Fruit fly (Drosophila melanogaster) whole organism, prepupa: ENCODE results near the gene Mur2B.
A peak's percentile ranks its signal among the peaks of the same experiment; 100 is the strongest.

Source experiments
- Blimp-1 ChIP-seq: fragments of 200-800 bp; sonication (Bioruptor generic); optimal IDR thresholded peaks from 3 replicates; lab custom pipeline; 2017; ENCODE audit warnings: missing biosample characterization, missing genetic modification characterization, mild to moderate bottlenecking, moderate library complexity, missing genetic modification reagents
- CG10631 ChIP-seq: fragments of 200-800 bp; sonication (Bioruptor generic); optimal IDR thresholded peaks from 2 replicates; lab custom pipeline; 2016; ENCODE audit warnings: missing biosample characterization, missing genetic modification characterization
- CG10669 ChIP-seq: fragments of 200-800 bp; sonication (Bioruptor generic); optimal IDR thresholded peaks from 3 replicates; lab custom pipeline; 2018; ENCODE audit warnings: missing biosample characterization, mild to moderate bottlenecking, missing genetic modification characterization, moderate library complexity
- CG11294 ChIP-seq: fragments of 200-800 bp; sonication (Bioruptor generic); IDR thresholded peaks from 2 replicates; pipeline ENCODE4 v1.3.6; 2022; ENCODE audit warnings: missing biosample characterization, missing genetic modification characterization
- CG11762 ChIP-seq: fragments of 200-800 bp; sonication (Bioruptor generic); optimal IDR thresholded peaks from 3 replicates; lab custom pipeline; 2016; ENCODE audit warnings: missing biosample characterization, missing genetic modification characterization; ENCODE audit not compliant: insufficient read depth
- CG15336 ChIP-seq: fragments of 200-800 bp; sonication (Bioruptor generic); IDR thresholded peaks from 2 replicates; pipeline ENCODE4 v1.3.6; 2022; ENCODE audit warnings: missing biosample characterization, missing genetic modification characterization
- CG1621 ChIP-seq: fragments of 200-800 bp; sonication (Bioruptor generic); optimal IDR thresholded peaks from 3 replicates; lab custom pipeline; 2018; ENCODE audit warnings: missing biosample characterization, mild to moderate bottlenecking, missing genetic modification characterization
- CG16779 ChIP-seq: fragments of 200-800 bp; sonication (Bioruptor generic); optimal IDR thresholded peaks from 3 replicates; lab custom pipeline; 2017; ENCODE audit warnings: missing biosample characterization, mild to moderate bottlenecking, missing genetic modification characterization
- CG3032 ChIP-seq: fragments of 200-800 bp; optimal IDR thresholded peaks from 2 replicates; lab custom pipeline; 2019; ENCODE audit warnings: missing biosample characterization, mild to moderate bottlenecking, missing genetic modification characterization, moderate library complexity
- CG3919 ChIP-seq: fragments of 200-800 bp; sonication (Bioruptor generic); optimal IDR thresholded peaks from 3 replicates; lab custom pipeline; 2016; ENCODE audit warnings: missing biosample characterization, missing genetic modification characterization
- CG6276 ChIP-seq: fragments of 200-800 bp; sonication (Bioruptor generic); optimal IDR thresholded peaks from 2 replicates; lab custom pipeline; 2017; ENCODE audit warnings: missing biosample characterization, mild to moderate bottlenecking, missing genetic modification characterization
- CG6792 ChIP-seq: fragments of 200-800 bp; sonication (Bioruptor generic); optimal IDR thresholded peaks from 3 replicates; lab custom pipeline; 2016; ENCODE audit warnings: missing biosample characterization, missing genetic modification characterization
- CG6808 ChIP-seq: fragments of 200-800 bp; sonication (Bioruptor generic); optimal IDR thresholded peaks from 3 replicates; lab custom pipeline; 2017; ENCODE audit warnings: missing biosample characterization, missing genetic modification characterization, mild to moderate bottlenecking, moderate library complexity, missing genetic modification reagents
- CG6854 ChIP-seq: fragments of 200-800 bp; sonication (Bioruptor generic); optimal IDR thresholded peaks from 2 replicates; lab custom pipeline; 2017; ENCODE audit warnings: missing biosample characterization, mild to moderate bottlenecking, missing genetic modification characterization
- CG8119 ChIP-seq: fragments of 200-800 bp; sonication (Bioruptor generic); IDR thresholded peaks from 3 replicates; pipeline ENCODE4 v1.3.6; 2022; ENCODE audit warnings: missing biosample characterization, missing genetic modification characterization
- CG8319 ChIP-seq: fragments of 200-800 bp; sonication (Bioruptor generic); optimal IDR thresholded peaks from 3 replicates; lab custom pipeline; 2016; ENCODE audit warnings: missing biosample characterization, missing genetic modification characterization
- CG8632 ChIP-seq: fragments of 200-800 bp; sonication (Bioruptor generic); optimal IDR thresholded peaks from 3 replicates; lab custom pipeline; 2016; ENCODE audit warnings: missing biosample characterization, missing genetic modification characterization
- Eip75B ChIP-seq: fragments of 200-800 bp; sonication (Bioruptor generic); optimal IDR thresholded peaks from 3 replicates; lab custom pipeline; 2016; ENCODE audit warnings: missing biosample characterization, missing genetic modification characterization
- Eip93F ChIP-seq: fragments of 200-800 bp; sonication (Bioruptor generic); optimal IDR thresholded peaks from 2 replicates; lab custom pipeline; 2016; ENCODE audit warnings: missing biosample characterization, mild to moderate bottlenecking, missing genetic modification characterization
- Ets21C ChIP-seq: fragments of 200-800 bp; sonication (Bioruptor generic); optimal IDR thresholded peaks from 3 replicates; lab custom pipeline; 2016; ENCODE audit warnings: missing biosample characterization, missing genetic modification characterization
- Ets96B ChIP-seq: fragments of 200-800 bp; optimal IDR thresholded peaks from 2 replicates; lab custom pipeline; 2019; ENCODE audit warnings: missing biosample characterization, mild to moderate bottlenecking, missing genetic modification characterization, moderate library complexity
- Hr39 ChIP-seq: fragments of 200-800 bp; sonication (Bioruptor generic); optimal IDR thresholded peaks from 2 replicates; lab custom pipeline; 2016; ENCODE audit warnings: missing biosample characterization, missing genetic modification characterization
- Hr4 ChIP-seq: fragments of 200-800 bp; sonication (Bioruptor generic); optimal IDR thresholded peaks from 3 replicates; lab custom pipeline; 2016; ENCODE audit warnings: missing biosample characterization, missing genetic modification characterization
- Lpt ChIP-seq: fragments of 200-800 bp; sonication (Bioruptor generic); optimal IDR thresholded peaks from 3 replicates; lab custom pipeline; 2016; ENCODE audit warnings: missing biosample characterization, missing genetic modification characterization
- Met ChIP-seq: fragments of 200-800 bp; sonication (Bioruptor generic); optimal IDR thresholded peaks from 3 replicates; lab custom pipeline; 2016; ENCODE audit warnings: missing biosample characterization, missing genetic modification characterization
- OdsH ChIP-seq: fragments of 200-800 bp; sonication (Bioruptor generic); optimal IDR thresholded peaks from 3 replicates; lab custom pipeline; 2016; ENCODE audit warnings: missing biosample characterization, missing genetic modification characterization
- Smox ChIP-seq: fragments of 200-800 bp; sonication (Bioruptor generic); optimal IDR thresholded peaks from 3 replicates; lab custom pipeline; 2016; ENCODE audit warnings: missing biosample characterization, missing genetic modification characterization
- Sox102F ChIP-seq: fragments of 200-800 bp; sonication (Bioruptor generic); optimal IDR thresholded peaks from 2 replicates; lab custom pipeline; 2016; ENCODE audit warnings: missing biosample characterization, mild to moderate bottlenecking, missing genetic modification characterization
- Sox14 ChIP-seq: fragments of 200-800 bp; sonication (Bioruptor generic); optimal IDR thresholded peaks from 3 replicates; lab custom pipeline; 2016; ENCODE audit warnings: missing biosample characterization, missing genetic modification characterization
- Sox15 ChIP-seq: fragments of 200-800 bp; sonication (Bioruptor generic); optimal IDR thresholded peaks from 3 replicates; lab custom pipeline; 2016; ENCODE audit warnings: missing biosample characterization, missing genetic modification characterization
- acj6 ChIP-seq: fragments of 200-800 bp; sonication (Bioruptor generic); optimal IDR thresholded peaks from 3 replicates; lab custom pipeline; 2016; ENCODE audit warnings: missing biosample characterization, missing genetic modification characterization
- eg ChIP-seq: fragments of 200-800 bp; sonication (Bioruptor generic); IDR thresholded peaks from 3 replicates; pipeline ENCODE4 v1.3.6; 2022; ENCODE audit warnings: missing biosample characterization, missing genetic modification characterization
- esn ChIP-seq: fragments of 200-800 bp; sonication (Bioruptor generic); optimal IDR thresholded peaks from 2 replicates; lab custom pipeline; 2016; ENCODE audit warnings: missing biosample characterization, mild to moderate bottlenecking, missing genetic modification characterization, moderate library complexity
- fd59A ChIP-seq: fragments of 200-800 bp; sonication (Bioruptor generic); optimal IDR thresholded peaks from 2 replicates; lab custom pipeline; 2017; ENCODE audit warnings: missing biosample characterization, mild to moderate bottlenecking, missing genetic modification characterization, missing genetic modification reagents
- fd85E ChIP-seq: fragments of 200-800 bp; sonication (Bioruptor generic); optimal IDR thresholded peaks from 3 replicates; lab custom pipeline; 2016; ENCODE audit warnings: missing biosample characterization, missing genetic modification characterization
- fkh ChIP-seq: fragments of 200-800 bp; sonication (Bioruptor generic); optimal IDR thresholded peaks from 3 replicates; lab custom pipeline; 2017; ENCODE audit warnings: missing biosample characterization, mild to moderate bottlenecking, missing genetic modification characterization, moderate library complexity
- lz ChIP-seq: fragments of 200-800 bp; sonication (Bioruptor generic); optimal IDR thresholded peaks from 3 replicates; lab custom pipeline; 2016; ENCODE audit warnings: missing biosample characterization, missing genetic modification characterization
- net ChIP-seq: fragments of 200-800 bp; sonication (Bioruptor generic); optimal IDR thresholded peaks from 3 replicates; lab custom pipeline; 2016; ENCODE audit warnings: missing biosample characterization, missing genetic modification characterization
- pdm3 ChIP-seq: fragments of 200-800 bp; sonication (Bioruptor generic); optimal IDR thresholded peaks from 3 replicates; lab custom pipeline; 2016; ENCODE audit warnings: missing biosample characterization, missing genetic modification characterization
- salr ChIP-seq, 2 experiments: fragments of 200-800 bp; sonication (Bioruptor generic); optimal IDR thresholded peaks; 3 replicates each; lab custom pipeline; 2016 to 2018; ENCODE audit warnings: missing biosample characterization in 2 of 2, missing genetic modification characterization in 2 of 2, mild to moderate bottlenecking in 1 of 2
- spab ChIP-seq: fragments of 200-800 bp; sonication (Bioruptor generic); optimal IDR thresholded peaks from 2 replicates; lab custom pipeline; 2017; ENCODE audit warnings: missing biosample characterization, mild to moderate bottlenecking, missing genetic modification characterization, missing genetic modification reagents
- ss ChIP-seq, 2 experiments: fragments of 200-800 bp; sonication (Bioruptor generic); optimal IDR thresholded peaks; 2 replicates in 1 of 2; 3 replicates in 1 of 2; lab custom pipeline; 2017 to 2018; ENCODE audit warnings: mild to moderate bottlenecking in 2 of 2, missing biosample characterization in 2 of 2, missing genetic modification characterization in 2 of 2, moderate library complexity in 1 of 2
- topi ChIP-seq: fragments of 200-800 bp; sonication (Bioruptor generic); optimal IDR thresholded peaks from 3 replicates; lab custom pipeline; 2016; ENCODE audit warnings: missing biosample characterization, missing genetic modification characterization
- vri ChIP-seq: fragments of 200-800 bp; sonication (Bioruptor generic); optimal IDR thresholded peaks from 3 replicates; lab custom pipeline; 2016; ENCODE audit warnings: missing biosample characterization, mild to moderate bottlenecking, missing genetic modification characterization

The Mur2B gene

DNA sequence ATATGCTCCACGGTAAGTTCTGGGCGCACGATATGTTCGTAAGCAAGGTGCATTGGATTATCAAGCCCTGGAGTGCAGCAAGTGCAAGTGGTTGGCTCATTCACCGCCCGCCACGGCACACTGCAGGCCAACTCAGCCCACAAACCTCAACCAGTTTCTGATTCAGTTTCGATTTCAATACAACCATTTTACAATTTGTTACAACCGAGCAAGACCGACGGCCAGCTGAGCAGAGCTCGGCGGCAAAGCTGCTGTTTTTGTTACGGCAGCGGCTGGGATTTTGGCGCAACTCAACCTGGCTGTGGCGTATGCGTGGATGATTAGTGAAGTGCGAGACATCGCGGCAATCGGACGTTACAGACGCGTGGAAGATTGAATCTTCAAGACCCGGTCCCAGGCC is 17.7 kb upstream of the Mur2B start, which contains the start of gene b6:
Gene b6 (plus strand): TSS at position 320 of the 400 bp plus-strand sequence.
- TF ChIP-seq Blimp-1 (peak; percentile 39), Ets96B (tag; lab: Kevin White, UChicago) (no peak)
- TF ChIP-seq, all 60 proteins: peak for 1

DNA sequence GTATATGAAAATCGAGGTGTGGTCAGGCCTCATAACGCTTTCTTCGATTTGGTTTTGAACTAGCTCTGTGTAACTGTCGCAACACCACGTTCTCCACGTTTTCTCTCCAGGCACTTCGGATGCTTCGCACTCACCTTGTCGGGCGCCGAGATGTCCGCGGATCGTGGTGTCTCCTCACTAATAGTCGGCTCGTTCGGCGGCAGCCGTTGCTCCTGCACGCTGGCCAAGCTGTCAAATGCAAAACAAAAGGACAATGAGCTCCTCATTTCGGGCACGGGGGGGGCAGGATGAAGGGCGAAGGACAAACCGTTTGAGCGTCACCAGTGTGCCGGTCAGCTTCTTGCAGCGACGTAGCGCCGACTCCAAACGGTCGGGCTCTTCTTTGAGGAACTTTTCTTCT is 12.7 kb upstream of the Mur2B start, which contains the start of gene CG14797:
Gene CG14797 (plus strand): TSS at position 301 of the 400 bp plus-strand sequence.
- no peak for TF ChIP-seq CG11294 (GFP tag; lab: Robert Waterston, UW)
- TF ChIP-seq Sox14: no peak
- no peak for TF ChIP-seq spab (GFP tag; lab: Kevin White, UChicago)
- no peak for TF ChIP-seq CG11762
- no peak for TF ChIP-seq CG3919
- no peak for TF ChIP-seq fd59A (GFP tag; lab: Kevin White, UChicago)
- no peak for TF ChIP-seq lz (GFP tag; lab: Kevin White, UChicago)
- TF ChIP-seq pdm3 (GFP tag; lab: Kevin White, UChicago): no peak
- no peak for TF ChIP-seq ss (GFP tag; optimal IDR thresholded peaks at IDR 0.05; lab: Kevin White, UChicago)
- TF ChIP-seq Hr39: no peak
- TF ChIP-seq topi (GFP tag; lab: Kevin White, UChicago): no peak
- TF ChIP-seq Sox15: no peak
- no peak for TF ChIP-seq Met
- no peak for TF ChIP-seq CG15336 (GFP tag; lab: Robert Waterston, UW)
- TF ChIP-seq vri: no peak
- no peak for TF ChIP-seq CG8632 (GFP tag; lab: Kevin White, UChicago)
- no peak for TF ChIP-seq eg (GFP tag; lab: Robert Waterston, UW)

DNA sequence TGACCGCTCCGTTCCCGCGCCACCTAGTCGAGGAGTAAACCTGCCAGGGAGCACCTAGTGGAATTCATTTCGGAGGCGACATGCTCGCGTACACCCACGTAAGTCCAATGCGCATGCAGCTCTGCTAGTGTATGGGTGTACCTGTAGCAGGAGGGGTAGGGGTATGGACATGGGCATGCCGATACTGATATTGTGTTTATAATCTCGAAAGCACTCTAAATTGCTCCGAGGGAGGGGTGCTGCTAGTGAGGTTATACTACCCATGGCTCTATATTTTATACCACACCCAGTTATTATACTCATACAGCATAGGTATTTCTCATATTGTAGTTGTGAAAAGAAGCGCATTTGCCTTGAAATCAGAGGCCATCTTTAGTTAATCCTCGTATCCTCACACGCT is 1.3 kb upstream of the Mur2B start:
- no peak for TF ChIP-seq esn
- no peak for TF ChIP-seq salr (GFP tag; optimal IDR thresholded peaks at IDR 0.05; lab: Kevin White, UChicago)
- no peak for TF ChIP-seq Hr39
- TF ChIP-seq CG8319 (GFP tag; lab: Kevin White, UChicago): no peak
- no peak for TF ChIP-seq Eip93F
- no peak for TF ChIP-seq Smox
- no peak for TF ChIP-seq CG6276 (GFP tag; lab: Kevin White, UChicago)
- TF ChIP-seq CG6808 (GFP tag; lab: Kevin White, UChicago): no peak
- no peak for TF ChIP-seq CG15336 (GFP tag; lab: Robert Waterston, UW)
- TF ChIP-seq CG8119 (GFP tag; lab: Robert Waterston, UW): no peak
- TF ChIP-seq CG3032 (tag; lab: Kevin White, UChicago): no peak
- no peak for TF ChIP-seq CG16779 (tag; lab: Kevin White, UChicago)
- no peak for TF ChIP-seq CG10669 (GFP tag; lab: Kevin White, UChicago)
- TF ChIP-seq CG10631 (GFP tag; lab: Kevin White, UChicago): no peak
- no peak for TF ChIP-seq lz (GFP tag; lab: Kevin White, UChicago)
- no peak for TF ChIP-seq Sox15
- no peak for TF ChIP-seq acj6
- no peak for TF ChIP-seq Sox102F
- TF ChIP-seq CG1621 (tag; lab: Kevin White, UChicago): no peak
- TF ChIP-seq OdsH (GFP tag; lab: Kevin White, UChicago): no peak

DNA sequence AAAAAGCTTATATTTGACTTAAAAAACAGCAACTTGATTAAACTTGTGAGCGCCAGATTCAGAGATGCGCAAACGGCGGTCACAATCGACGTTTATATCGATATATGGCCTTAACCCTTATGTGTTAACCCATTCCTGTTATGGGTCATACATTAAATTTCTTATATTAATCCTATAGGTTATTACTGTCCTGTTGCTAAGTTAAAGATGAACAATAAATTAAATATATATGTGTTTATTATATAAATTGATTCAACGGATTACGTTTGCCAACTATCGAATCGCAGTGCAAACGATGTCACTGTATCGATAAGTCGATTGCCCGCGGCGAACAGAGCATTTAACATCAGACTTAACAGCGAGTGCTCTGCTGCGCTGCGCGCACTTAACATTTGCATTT is 626 bp upstream of the Mur2B start, which contains the start of the genes CG3740 and hfw:
Gene CG3740 (minus strand): TSS at position 84 of the 400 bp plus-strand sequence.
Gene hfw (plus strand): TSS at position 357 of the 400 bp plus-strand sequence.
- TF ChIP-seq topi (GFP tag; lab: Kevin White, UChicago): no peak
- TF ChIP-seq Lpt (GFP tag; lab: Kevin White, UChicago): no peak
- peak; percentile 80 for TF ChIP-seq eg (GFP tag; lab: Robert Waterston, UW)
- TF ChIP-seq Eip93F: peak; percentile 61
- peak; percentile 30 for TF ChIP-seq CG8632 (GFP tag; lab: Kevin White, UChicago)
- peak; percentile 33 for TF ChIP-seq net (GFP tag; lab: Kevin White, UChicago)
- no peak for TF ChIP-seq fd85E (GFP tag; lab: Kevin White, UChicago)
- no peak for TF ChIP-seq Hr39
- no peak for TF ChIP-seq CG11762
- no peak for TF ChIP-seq CG16779 (tag; lab: Kevin White, UChicago)
- no peak for TF ChIP-seq Hr4 (GFP tag; lab: Kevin White, UChicago)
- no peak for TF ChIP-seq fkh (GFP tag; lab: Kevin White, UChicago)
- TF ChIP-seq ss (GFP tag; optimal IDR thresholded peaks at IDR 0.05; lab: Kevin White, UChicago): peak in 1 of 2 experiments; percentile 45
- TF ChIP-seq CG11294 (GFP tag; lab: Robert Waterston, UW): peak; percentile 30; the same call in 1 of the 2 replicates
- no peak for TF ChIP-seq pdm3 (GFP tag; lab: Kevin White, UChicago)
- no peak for TF ChIP-seq Sox102F
- TF ChIP-seq OdsH (GFP tag; lab: Kevin White, UChicago): no peak
- TF ChIP-seq Sox14: peak; percentile 11
- no peak for TF ChIP-seq CG6808 (GFP tag; lab: Kevin White, UChicago)
- peak; percentile 25 for TF ChIP-seq CG8319 (GFP tag; lab: Kevin White, UChicago)
- no peak for TF ChIP-seq CG10669 (GFP tag; lab: Kevin White, UChicago)
- no peak for TF ChIP-seq CG6854 (GFP tag; lab: Kevin White, UChicago)
- TF ChIP-seq spab (GFP tag; lab: Kevin White, UChicago): no peak
- peak; percentile 48 for TF ChIP-seq Ets21C
- TF ChIP-seq CG6792 (GFP tag; lab: Kevin White, UChicago): peak; percentile 53
- TF ChIP-seq Eip75B (GFP tag; lab: Kevin White, UChicago): no peak
- peak; percentile 74 for TF ChIP-seq esn
- TF ChIP-seq Sox15: peak; percentile 59
